Fruit fly (Drosophila melanogaster) whole organism, embryonic: ENCODE measurements around the gene CG6933.

ENCODE experiments used
- Abd-B ChIP-seq: fragments of 200-800 bp; sonication (Bioruptor generic); optimal IDR thresholded peaks from 2 replicates; lab custom pipeline; 2018; ENCODE audit warnings: missing biosample characterization, mild to moderate bottlenecking, missing genetic modification characterization, moderate library complexity
- Atf3 ChIP-seq: fragments of 200-800 bp; sonication (Bioruptor generic); optimal IDR thresholded peaks from 3 replicates; lab custom pipeline; 2016; ENCODE audit warnings: missing biosample characterization, missing genetic modification characterization
- BtbVII ChIP-seq: fragments of 200-800 bp; sonication (Bioruptor generic); optimal IDR thresholded peaks from 3 replicates; lab custom pipeline; 2017; ENCODE audit warnings: missing biosample characterization, mild to moderate bottlenecking, missing genetic modification characterization
- CG10321 ChIP-seq: fragments of 200-800 bp; sonication (Bioruptor generic); IDR thresholded peaks from 2 replicates; pipeline ENCODE4 v1.3.6; 2022; ENCODE audit warnings: missing biosample characterization, missing genetic modification characterization
- CG11093 ChIP-seq: fragments of 200-800 bp; sonication (Bioruptor generic); IDR thresholded peaks from 3 replicates; pipeline ENCODE4 v1.3.6; 2022; ENCODE audit warnings: missing biosample characterization, missing genetic modification characterization
- CG14441 ChIP-seq: fragments of 200-800 bp; sonication (Bioruptor generic); IDR thresholded peaks from 2 replicates; pipeline ENCODE4 v1.3.6; 2022; ENCODE audit warnings: missing biosample characterization, missing genetic modification characterization
- CG14860 ChIP-seq: fragments of 200-800 bp; sonication (Bioruptor generic); IDR thresholded peaks from 3 replicates; pipeline ENCODE4 v1.3.6; 2022; ENCODE audit warnings: missing biosample characterization, missing genetic modification characterization; ENCODE audit not compliant: partially characterized antibody
- CG15269 ChIP-seq: fragments of 200-800 bp; sonication (Bioruptor generic); optimal IDR thresholded peaks from 2 replicates; lab custom pipeline; 2018; ENCODE audit warnings: missing biosample characterization, mild to moderate bottlenecking, missing genetic modification characterization, moderate library complexity
- CG1603 ChIP-seq: fragments of 200-800 bp; sonication (Bioruptor generic); optimal IDR thresholded peaks from 2 replicates; lab custom pipeline; 2019; ENCODE audit warnings: missing biosample characterization, mild to moderate bottlenecking, missing genetic modification characterization, moderate library complexity
- CG16813 ChIP-seq: fragments of 200-800 bp; sonication (Bioruptor generic); IDR thresholded peaks from 3 replicates; pipeline ENCODE4 v1.3.6; 2022; ENCODE audit warnings: missing biosample characterization, missing genetic modification characterization; ENCODE audit not compliant: partially characterized antibody
- CG17385 ChIP-seq: fragments of 200-800 bp; sonication (Bioruptor generic); optimal IDR thresholded peaks from 3 replicates; lab custom pipeline; 2018; ENCODE audit warnings: missing biosample characterization, mild to moderate bottlenecking, missing genetic modification characterization
- CG18262 ChIP-seq: fragments of 200-800 bp; optimal IDR thresholded peaks from 3 replicates; lab custom pipeline; 2019; ENCODE audit warnings: missing biosample characterization, mild to moderate bottlenecking, missing genetic modification characterization, moderate library complexity
- CG2116 ChIP-seq: fragments of 200-800 bp; sonication (Bioruptor generic); optimal IDR thresholded peaks from 3 replicates; lab custom pipeline; 2018; ENCODE audit warnings: missing biosample characterization, mild to moderate bottlenecking, missing genetic modification characterization
- CG4328 ChIP-seq: fragments of 200-800 bp; sonication (Bioruptor generic); optimal IDR thresholded peaks from 3 replicates; lab custom pipeline; 2017; ENCODE audit warnings: missing biosample characterization, missing genetic modification reagents, missing genetic modification characterization
- CG4424 ChIP-seq: fragments of 200-800 bp; sonication (Bioruptor generic); optimal IDR thresholded peaks from 3 replicates; lab custom pipeline; 2016; ENCODE audit warnings: missing biosample characterization, missing genetic modification characterization
- CG4617 ChIP-seq: fragments of 200-800 bp; sonication (Bioruptor generic); optimal IDR thresholded peaks from 3 replicates; lab custom pipeline; 2016; ENCODE audit warnings: missing biosample characterization, missing genetic modification characterization, borderline replicate concordance
- CG6654 ChIP-seq: fragments of 200-800 bp; sonication (Bioruptor generic); optimal IDR thresholded peaks from 2 replicates; lab custom pipeline; 2017; ENCODE audit warnings: missing biosample characterization, mild to moderate bottlenecking, missing genetic modification characterization
- CG7372 ChIP-seq: fragments of 200-800 bp; sonication (Bioruptor generic); IDR thresholded peaks from 2 replicates; pipeline ENCODE4 v1.3.6; 2022; ENCODE audit warnings: missing biosample characterization, missing genetic modification characterization
- CG9437 ChIP-seq: fragments of 200-800 bp; sonication (Bioruptor generic); optimal IDR thresholded peaks from 2 replicates; lab custom pipeline; 2018; ENCODE audit warnings: missing biosample characterization, mild to moderate bottlenecking, missing genetic modification characterization
- CG9797 ChIP-seq: fragments of 200-800 bp; sonication (Bioruptor generic); optimal IDR thresholded peaks from 3 replicates; lab custom pipeline; 2018; ENCODE audit warnings: missing biosample characterization, mild to moderate bottlenecking, missing genetic modification characterization
- CTCF ChIP-seq: fragments of 200-800 bp; sonication (Bioruptor generic); optimal IDR thresholded peaks from 2 replicates; lab custom pipeline; 2017; ENCODE audit warnings: missing biosample characterization, mild to moderate bottlenecking, missing genetic modification characterization, moderate library complexity
- D19B ChIP-seq: fragments of 200-800 bp; sonication (Bioruptor generic); optimal IDR thresholded peaks from 2 replicates; lab custom pipeline; 2017; ENCODE audit warnings: missing biosample characterization, mild to moderate bottlenecking, missing genetic modification characterization
- Dref ChIP-seq: fragments of 200-800 bp; sonication (Bioruptor generic); IDR thresholded peaks from 2 replicates; pipeline ENCODE4 v1.3.6; 2022; ENCODE audit warnings: missing biosample characterization, missing genetic modification characterization
- GATAe ChIP-seq: fragments of 200-800 bp; sonication (Bioruptor generic); conservative IDR thresholded peaks from 2 replicates; pipeline ENCODE4 v1.3.6; 2022; ENCODE audit warnings: missing biosample characterization, missing genetic modification characterization
- HmgD ChIP-seq: fragments of 200-800 bp; sonication (Bioruptor generic); optimal IDR thresholded peaks from 3 replicates; lab custom pipeline; 2016; ENCODE audit warnings: missing biosample characterization, missing genetic modification characterization
- Mrtf ChIP-seq: fragments of 200-800 bp; sonication (Bioruptor generic); IDR thresholded peaks from 3 replicates; pipeline ENCODE4 v1.3.6; 2022; ENCODE audit warnings: missing biosample characterization, missing genetic modification characterization
- NFAT ChIP-seq: fragments of 200-800 bp; sonication (Bioruptor generic); IDR thresholded peaks from 2 replicates; pipeline ENCODE4 v1.3.6; 2022; ENCODE audit warnings: missing biosample characterization, missing genetic modification characterization
- Nf-YB ChIP-seq: fragments of 200-800 bp; sonication (Bioruptor generic); optimal IDR thresholded peaks from 3 replicates; lab custom pipeline; 2019; ENCODE audit warnings: missing biosample characterization, mild to moderate bottlenecking, missing genetic modification characterization, moderate library complexity
- Sox102F ChIP-seq: fragments of 200-800 bp; sonication (Bioruptor generic); optimal IDR thresholded peaks from 2 replicates; lab custom pipeline; 2018; ENCODE audit warnings: missing biosample characterization, mild to moderate bottlenecking, missing genetic modification characterization, moderate library complexity
- Spps ChIP-seq: fragments of 200-800 bp; sonication (Bioruptor generic); optimal IDR thresholded peaks from 2 replicates; lab custom pipeline; 2018; ENCODE audit warnings: missing biosample characterization, mild to moderate bottlenecking, missing genetic modification characterization
- Usf ChIP-seq: fragments of 200-800 bp; sonication (Bioruptor generic); optimal IDR thresholded peaks from 2 replicates; lab custom pipeline; 2017; ENCODE audit warnings: missing genotype, missing biosample characterization, missing genetic modification characterization
- Vsx1 ChIP-seq: fragments of 200-800 bp; sonication (Bioruptor generic); optimal IDR thresholded peaks from 2 replicates; lab custom pipeline; 2017; ENCODE audit warnings: missing biosample characterization, mild to moderate bottlenecking, missing genetic modification characterization, missing genetic modification reagents
- ac ChIP-seq: fragments of 200-800 bp; sonication (Bioruptor generic); optimal IDR thresholded peaks from 3 replicates; lab custom pipeline; 2017; ENCODE audit warnings: missing biosample characterization, mild to moderate bottlenecking, missing genetic modification characterization
- ase ChIP-seq: fragments of 200-800 bp; sonication (Bioruptor generic); IDR thresholded peaks from 3 replicates; pipeline ENCODE4 v1.3.6; 2022; ENCODE audit warnings: missing biosample characterization, missing genetic modification characterization
- az2 ChIP-seq: fragments of 200-800 bp; sonication (Bioruptor generic); optimal IDR thresholded peaks from 3 replicates; lab custom pipeline; 2016; ENCODE audit warnings: missing biosample characterization, missing genetic modification characterization
- da ChIP-seq: fragments of 200-800 bp; sonication (Bioruptor generic); optimal IDR thresholded peaks from 2 replicates; lab custom pipeline; 2016; ENCODE audit warnings: missing biosample characterization, missing genetic modification characterization
- gfzf ChIP-seq: fragments of 200-800 bp; sonication (Bioruptor generic); optimal IDR thresholded peaks from 2 replicates; lab custom pipeline; 2016; ENCODE audit warnings: missing biosample characterization, mild to moderate bottlenecking, missing genetic modification characterization, moderate library complexity
- ken ChIP-seq: fragments of 200-800 bp; sonication (Bioruptor generic); IDR thresholded peaks from 3 replicates; pipeline ENCODE4 v1.3.6; 2022; ENCODE audit warnings: missing biosample characterization, missing genetic modification characterization
- lbe ChIP-seq: fragments of 200-800 bp; sonication (Bioruptor generic); optimal IDR thresholded peaks from 2 replicates; lab custom pipeline; 2016; ENCODE audit warnings: missing biosample characterization, mild to moderate bottlenecking, missing genetic modification characterization
- lmd ChIP-seq: fragments of 200-800 bp; sonication (Bioruptor generic); IDR thresholded peaks from 2 replicates; pipeline ENCODE4 v1.3.6; 2022; ENCODE audit warnings: missing biosample characterization, missing genetic modification characterization
- mld ChIP-seq: fragments of 200-800 bp; sonication (Bioruptor generic); IDR thresholded peaks from 3 replicates; pipeline ENCODE4 v1.3.6; 2022; ENCODE audit warnings: missing biosample characterization, missing genetic modification characterization; ENCODE audit not compliant: partially characterized antibody
- org-1 ChIP-seq: fragments of 200-800 bp; sonication (Bioruptor generic); optimal IDR thresholded peaks from 2 replicates; lab custom pipeline; 2017; ENCODE audit warnings: missing biosample characterization, missing genetic modification characterization
- psq ChIP-seq: fragments of 200-800 bp; sonication (Bioruptor generic); optimal IDR thresholded peaks from 2 replicates; lab custom pipeline; 2017; ENCODE audit warnings: missing biosample characterization, missing genetic modification characterization
- repo ChIP-seq: fragments of 200-800 bp; sonication (Bioruptor generic); optimal IDR thresholded peaks from 2 replicates; lab custom pipeline; 2016; ENCODE audit warnings: missing biosample characterization, missing genetic modification characterization
- scrt ChIP-seq: fragments of 200-800 bp; sonication (Bioruptor generic); optimal IDR thresholded peaks from 2 replicates; lab custom pipeline; 2018; ENCODE audit warnings: missing biosample characterization, mild to moderate bottlenecking, missing genetic modification characterization, moderate library complexity
- sisA ChIP-seq: fragments of 200-800 bp; sonication (Bioruptor generic); IDR thresholded peaks from 2 replicates; pipeline ENCODE4 v1.3.6; 2022; ENCODE audit warnings: missing biosample characterization, missing genetic modification characterization
- slbo ChIP-seq: fragments of 200-800 bp; sonication (Bioruptor generic); IDR thresholded peaks from 2 replicates; pipeline ENCODE4 v1.3.6; 2022; ENCODE audit warnings: missing biosample characterization, missing genetic modification characterization
- ssp ChIP-seq: fragments of 200-800 bp; sonication (Bioruptor generic); IDR thresholded peaks from 2 replicates; pipeline ENCODE4 v1.3.6; 2022; ENCODE audit warnings: missing biosample characterization, missing genetic modification characterization
- stwl ChIP-seq: fragments of 200-800 bp; sonication (Bioruptor generic); optimal IDR thresholded peaks from 3 replicates; lab custom pipeline; 2018; ENCODE audit warnings: missing biosample characterization, mild to moderate bottlenecking, missing genetic modification characterization, moderate library complexity
- tio ChIP-seq: fragments of 200-800 bp; sonication (Bioruptor generic); optimal IDR thresholded peaks from 2 replicates; lab custom pipeline; 2017; ENCODE audit warnings: missing biosample characterization, missing genetic modification characterization, inconsistent platforms
- tll ChIP-seq, 2 experiments: fragments of 200-800 bp in 1 of 2; fragments of >200 bp in 1 of 2; sonication (Bioruptor generic) in 1 of 2; optimal IDR thresholded peaks; 2 replicates each; lab custom pipeline; 2017 to 2019; ENCODE audit warnings: missing biosample characterization in 2 of 2, missing genetic modification characterization in 2 of 2, mild to moderate bottlenecking in 1 of 2, moderate library complexity in 1 of 2
- trh ChIP-seq: fragments of 200-800 bp; sonication (Bioruptor generic); optimal IDR thresholded peaks from 2 replicates; lab custom pipeline; 2016; ENCODE audit warnings: missing biosample characterization, missing genetic modification characterization

CG6933 gene

DNA sequence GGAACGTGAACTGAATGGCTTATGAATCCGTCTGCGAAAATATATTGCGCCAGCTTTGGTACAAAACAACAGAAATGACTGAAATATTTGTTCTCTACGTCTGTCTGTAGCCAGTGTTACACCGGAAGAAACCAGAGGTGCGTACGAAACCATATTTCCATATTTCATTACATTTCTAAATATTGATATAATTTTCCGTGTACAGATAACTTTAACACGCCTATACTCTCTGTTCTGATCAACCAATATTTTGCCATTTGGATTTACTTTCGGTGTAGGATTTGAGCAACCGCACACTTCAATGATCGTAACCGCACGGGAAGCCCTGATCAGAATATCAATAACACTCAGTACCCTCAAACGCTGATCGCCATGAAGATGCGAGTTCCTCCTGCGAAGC is 25.5 kb downstream of the CG6933 start (continued):
- TF ChIP-seq tio (GFP tag; lab: Kevin White, UChicago) (peak; percentile 37), ken (GFP tag; lab: Robert Waterston, UW) (0 out of 3 replicates have a peak, but pooled peaks have one; percentile 42), org-1 (GFP tag; lab: Kevin White, UChicago) (peak; percentile 6), psq (no peak), ase (GFP tag; lab: Robert Waterston, UW) (no peak), repo (GFP tag; lab: Kevin White, UChicago) (no peak), CG14441 (GFP tag; lab: Robert Waterston, UW) (peak; percentile 64), stwl (tag; lab: Kevin White, UChicago) (no peak), NFAT (GFP tag; lab: Robert Waterston, UW) (0 out of 2 replicates have a peak, but pooled peaks have one; percentile 8), CG14860 (no peak), CTCF (GFP tag; lab: Kevin White, UChicago) (no peak), CG2116 (no peak), CG4328 (no peak), mld (GFP tag; lab: Robert Waterston, UW) (no peak), ssp (GFP tag; lab: Robert Waterston, UW) (no peak), CG1603 (tag; lab: Kevin White, UChicago) (peak; percentile 60), Nf-YB (GFP tag; lab: Kevin White, UChicago) (no peak), HmgD (GFP tag; lab: Kevin White, UChicago) (no peak), CG17385 (GFP tag; lab: Kevin White, UChicago) (no peak), CG9437 (GFP tag; lab: Kevin White, UChicago) (no peak), lmd (GFP tag; lab: Robert Waterston, UW) (peak; percentile 43; the same call in 1 of the 2 replicates), Dref (no peak), da (GFP tag; lab: Kevin White, UChicago) (no peak), trh (GFP tag; lab: Kevin White, UChicago) (no peak), Abd-B (GFP tag; lab: Kevin White, UChicago) (peak; percentile 36), CG7372 (peak; percentile 24; the same call in 1 of the 2 replicates), gfzf (GFP tag; lab: Kevin White, UChicago) (no peak), CG15269 (tag; lab: Kevin White, UChicago) (peak; percentile 68), ac (GFP tag; lab: Kevin White, UChicago) (no peak), az2 (GFP tag; lab: Kevin White, UChicago) (peak; percentile 1), Vsx1 (peak; percentile 10), slbo (peak; percentile 74), tll (GFP tag; optimal IDR thresholded peaks at IDR 0.05; lab: Kevin White, UChicago) (no peak), BtbVII (GFP tag; lab: Kevin White, UChicago) (no peak), sisA (0 out of 2 replicates have a peak, but pooled peaks have one; percentile 9), CG4424 (GFP tag; lab: Kevin White, UChicago) (peak; percentile 29), CG9797 (GFP tag; lab: Kevin White, UChicago) (no peak), lbe (GFP tag; lab: Kevin White, UChicago) (peak; percentile 48), Spps (tag; lab: Kevin White, UChicago) (no peak), Mrtf (GFP tag; lab: Robert Waterston, UW) (peak; percentile 62; the same call in 2 of the 3 replicates), GATAe (GFP tag; lab: Robert Waterston, UW) (no peak), CG18262 (tag; lab: Kevin White, UChicago) (peak; percentile 20), D19B (GFP tag; lab: Kevin White, UChicago) (no peak), CG6654 (GFP tag; lab: Kevin White, UChicago) (no peak), Usf (GFP tag; lab: Kevin White, UChicago) (no peak), Atf3 (GFP tag; lab: Kevin White, UChicago) (no peak), Sox102F (GFP tag; lab: Kevin White, UChicago) (peak; percentile 24), CG11093 (GFP tag; lab: Robert Waterston, UW) (no peak), CG16813 (no peak), CG10321 (GFP tag; lab: Robert Waterston, UW) (no peak), CG4617 (GFP tag; lab: Kevin White, UChicago) (no peak), scrt (GFP tag; lab: Kevin White, UChicago) (no peak)
